Worm (Caenorhabditis elegans): ENCODE measurements around the gene F23H11.4.

DNA sequence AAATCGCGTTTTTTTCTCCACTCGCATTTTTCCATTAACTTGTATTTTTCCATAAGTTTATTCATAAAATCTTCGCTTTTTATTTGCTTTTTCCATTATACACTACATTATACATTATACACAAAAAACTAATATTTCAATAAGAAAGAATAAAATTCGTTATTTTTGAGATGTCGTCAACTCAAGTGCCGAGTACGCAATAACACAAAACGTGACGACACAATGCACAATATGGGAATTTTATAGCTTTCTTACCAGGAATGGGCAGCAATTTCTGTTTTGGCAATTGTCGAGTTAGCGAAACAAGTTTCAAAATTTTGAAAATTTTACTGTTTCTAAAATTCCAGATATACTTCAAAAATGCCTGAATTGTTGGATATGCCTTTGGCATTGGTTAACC lies 44.8 kb upstream of the F23H11.4 start, which contains the start of gene fbxa-10:
- TF ChIP-seq gmeb-2 (tag; optimal IDR thresholded peaks at IDR 0.05) (no peak), K09A11.1 (tag; optimal IDR thresholded peaks at IDR 0.05; ENCODE audit: insufficient read depth) (no peak), tbx-7 (tag; optimal IDR thresholded peaks at IDR 0.05) (no peak)

Measured in whole organism, late embryonic.